Fruit fly (Drosophila melanogaster): Measurements from ENCODE around the gene Hsc70-2.

Gene Hsc70-2

DNA sequence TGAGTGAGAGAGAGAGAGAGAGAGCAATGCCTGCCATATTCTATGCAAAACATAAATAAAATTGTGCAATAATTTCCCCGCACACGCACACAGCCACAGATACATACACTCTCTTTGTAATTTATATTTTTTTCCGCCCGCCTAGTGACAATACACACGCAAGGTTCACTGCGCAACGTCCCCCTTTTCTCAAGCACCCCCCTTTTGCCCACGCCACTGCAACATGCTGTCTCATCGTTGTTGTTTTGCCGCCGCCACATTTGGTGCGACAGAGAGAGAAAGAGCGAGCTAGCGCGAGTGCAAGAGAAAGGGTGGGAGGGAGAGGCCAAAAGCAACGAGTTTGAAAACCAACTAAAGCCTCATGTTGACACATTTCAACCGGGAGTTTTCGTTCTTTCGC, 32.2 kb upstream of the Hsc70-2 start (continued):
- TF ChIP-seq Dip2 (GFP tag; IDR thresholded peaks at IDR 0.05): no peak
- no peak for TF ChIP-seq CG13894 (tag; optimal IDR thresholded peaks at IDR 0.05)
- peak; percentile 66 for TF ChIP-seq CG18619 (GFP tag; optimal IDR thresholded peaks at IDR 0.05)
- peak; percentile 41; the same call in 1 of the 2 replicates for TF ChIP-seq stc (GFP tag; IDR thresholded peaks at IDR 0.05)
- TF ChIP-seq zen (tag; optimal IDR thresholded peaks at IDR 0.05): peak; percentile 43
- TF ChIP-seq bab2 (GFP tag; optimal IDR thresholded peaks at IDR 0.05): peak; percentile 68
- TF ChIP-seq CG7556 (GFP tag; optimal IDR thresholded peaks at IDR 0.05): peak; percentile 19
- peak; percentile 51 for TF ChIP-seq esg (GFP tag; conservative IDR thresholded peaks at IDR 0.05)
- no peak for TF ChIP-seq CG30020 (tag; optimal IDR thresholded peaks at IDR 0.05)
- TF ChIP-seq disco-r (GFP tag; optimal IDR thresholded peaks at IDR 0.05): peak; percentile 73
- no peak; the same call in 1 of the 2 replicates for TF ChIP-seq CG6272 (GFP tag; IDR thresholded peaks at IDR 0.05)
- TF ChIP-seq D19A (tag; optimal IDR thresholded peaks at IDR 0.05): peak; percentile 53
- TF ChIP-seq CG10147 (GFP tag; optimal IDR thresholded peaks at IDR 0.05): peak; percentile 43
- peak; percentile 75 for TF ChIP-seq nom (GFP tag; optimal IDR thresholded peaks at IDR 0.05)
- TF ChIP-seq Fer3 (tag; optimal IDR thresholded peaks at IDR 0.05): peak; percentile 25
- peak; percentile 80 for TF ChIP-seq ken (GFP tag; IDR thresholded peaks at IDR 0.05)
- TF ChIP-seq CG10654 (GFP tag; optimal IDR thresholded peaks at IDR 0.05): peak; percentile 16
- TF ChIP-seq scrt (GFP tag; optimal IDR thresholded peaks at IDR 0.05): peak; percentile 71
- peak; percentile 14 for TF ChIP-seq pb (GFP tag; optimal IDR thresholded peaks at IDR 0.05)
- no peak for TF ChIP-seq Taf1 (GFP tag; IDR thresholded peaks at IDR 0.05)
- peak; percentile 71 for TF ChIP-seq sob (GFP tag; IDR thresholded peaks at IDR 0.05)
- 0 out of 2 replicates have a peak, but pooled peaks have one; percentile 17 for TF ChIP-seq bbx (GFP tag; IDR thresholded peaks at IDR 0.05; ENCODE audit: partially characterized antibody)
- no peak for TF ChIP-seq CG1024 (GFP tag; IDR thresholded peaks at IDR 0.05)
- TF ChIP-seq dan (GFP tag; IDR thresholded peaks at IDR 0.05): no peak
- TF ChIP-seq Abd-B (GFP tag; optimal IDR thresholded peaks at IDR 0.05): peak; percentile 53
- TF ChIP-seq CG10431 (GFP tag; optimal IDR thresholded peaks at IDR 0.05): no peak
- TF ChIP-seq CG1603 (tag; optimal IDR thresholded peaks at IDR 0.05): peak; percentile 72
- peak; percentile 51 for TF ChIP-seq CG31224 (GFP tag; IDR thresholded peaks at IDR 0.05)
- peak; percentile 48 for TF ChIP-seq ftz-f1 (GFP tag; optimal IDR thresholded peaks at IDR 0.05)
- TF ChIP-seq salm (tag; optimal IDR thresholded peaks at IDR 0.05): no peak
- TF ChIP-seq CG10565 (GFP tag; optimal IDR thresholded peaks at IDR 0.05): no peak
- TF ChIP-seq CG16863 (GFP tag; optimal IDR thresholded peaks at IDR 0.05): peak; percentile 52
- TF ChIP-seq CG6854 (GFP tag; optimal IDR thresholded peaks at IDR 0.05): no peak
- TF ChIP-seq CG15011 (GFP tag; optimal IDR thresholded peaks at IDR 0.05): no peak
- TF ChIP-seq Six4 (GFP tag; optimal IDR thresholded peaks at IDR 0.05): peak; percentile 22
- no peak for TF ChIP-seq Sry-β (GFP tag; optimal IDR thresholded peaks at IDR 0.05)
- TF ChIP-seq Ets97D (GFP tag; optimal IDR thresholded peaks at IDR 0.05): peak; percentile 29
- no peak for TF ChIP-seq Scr (GFP tag; IDR thresholded peaks at IDR 0.05; ENCODE audit: partially characterized antibody)
- no peak for TF ChIP-seq CG7271 (tag; optimal IDR thresholded peaks at IDR 0.05)
- TF ChIP-seq sim (GFP tag; IDR thresholded peaks at IDR 0.05): 0 out of 2 replicates have a peak, but pooled peaks have one; percentile 30
- TF ChIP-seq twi (tag; optimal IDR thresholded peaks at IDR 0.05): peak; percentile 18
- peak; percentile 88 for TF ChIP-seq ewg (GFP tag; optimal IDR thresholded peaks at IDR 0.05)
- TF ChIP-seq seq (GFP tag; IDR thresholded peaks at IDR 0.05): no peak
- peak; percentile 80 for TF ChIP-seq kay (GFP tag; optimal IDR thresholded peaks at IDR 0.05)
- TF ChIP-seq tna (GFP tag; IDR thresholded peaks at IDR 0.05; ENCODE audit: partially characterized antibody): no peak
- peak; percentile 24; the same call in 2 of the 3 replicates for TF ChIP-seq croc (GFP tag; conservative IDR thresholded peaks at IDR 0.05)
- no peak for TF ChIP-seq CG2116 (GFP tag; optimal IDR thresholded peaks at IDR 0.05)
- no peak for TF ChIP-seq sima (GFP tag; optimal IDR thresholded peaks at IDR 0.05)
- TF ChIP-seq Dad (GFP tag; optimal IDR thresholded peaks at IDR 0.05): peak; percentile 31
- TF ChIP-seq CG31441 (GFP tag; IDR thresholded peaks at IDR 0.05): no peak; the same call in 1 of the 2 replicates
- TF ChIP-seq CG7372 (GFP tag; IDR thresholded peaks at IDR 0.05): peak; percentile 7; the same call in 1 of the 2 replicates

All from whole organism, embryonic.